Fruit fly (Drosophila melanogaster) whole organism, embryonic: ENCODE results near the gene Idh3b.

Source experiments
- CG1024 ChIP-seq: fragments of 200-800 bp; sonication (Bioruptor generic); IDR thresholded peaks from 2 replicates; pipeline ENCODE4 v1.3.6; 2022; ENCODE audit warnings: missing biosample characterization, missing genetic modification characterization
- CG10431 ChIP-seq: fragments of 200-800 bp; sonication (Bioruptor generic); optimal IDR thresholded peaks from 3 replicates; lab custom pipeline; 2018; ENCODE audit warnings: missing biosample characterization, mild to moderate bottlenecking, missing genetic modification characterization
- CG10959 ChIP-seq: fragments of 200-800 bp; sonication (Bioruptor generic); IDR thresholded peaks from 2 replicates; pipeline ENCODE4 v1.3.6; 2022; ENCODE audit warnings: missing biosample characterization, missing genetic modification characterization
- CG12299 ChIP-seq: fragments of 200-800 bp; sonication (Bioruptor generic); optimal IDR thresholded peaks from 2 replicates; lab custom pipeline; 2018; ENCODE audit warnings: missing biosample characterization, mild to moderate bottlenecking, missing genetic modification characterization
- CG12769 ChIP-seq: fragments of 200-800 bp; sonication (Bioruptor generic); optimal IDR thresholded peaks from 2 replicates; lab custom pipeline; 2019; ENCODE audit warnings: missing biosample characterization, mild to moderate bottlenecking, missing genetic modification characterization, moderate library complexity
- CG14014 ChIP-seq: fragments of 200-800 bp; sonication (Bioruptor generic); IDR thresholded peaks from 2 replicates; pipeline ENCODE4 v1.3.6; 2022; ENCODE audit warnings: missing biosample characterization, missing genetic modification characterization
- CG15514 ChIP-seq: fragments of 200-800 bp; sonication (Bioruptor generic); optimal IDR thresholded peaks from 3 replicates; lab custom pipeline; 2017; ENCODE audit warnings: missing biosample characterization, missing genetic modification characterization, mild to moderate bottlenecking, moderate library complexity, missing genetic modification reagents
- CG15696 ChIP-seq: fragments of 200-800 bp; sonication (Bioruptor generic); optimal IDR thresholded peaks from 2 replicates; lab custom pipeline; 2019; ENCODE audit warnings: missing biosample characterization, mild to moderate bottlenecking, missing genetic modification characterization, moderate library complexity
- CG1647 ChIP-seq: fragments of 200-800 bp; sonication (Bioruptor generic); optimal IDR thresholded peaks from 3 replicates; lab custom pipeline; 2016; ENCODE audit warnings: missing biosample characterization, missing genetic modification characterization
- CG17829 ChIP-seq: fragments of 200-800 bp; optimal IDR thresholded peaks from 2 replicates; lab custom pipeline; 2019; ENCODE audit warnings: missing biosample characterization, mild to moderate bottlenecking, missing genetic modification characterization, moderate library complexity
- CG18011 ChIP-seq: fragments of 200-800 bp; sonication (Bioruptor generic); optimal IDR thresholded peaks from 2 replicates; lab custom pipeline; 2017; ENCODE audit warnings: missing biosample characterization, missing genetic modification characterization, mild to moderate bottlenecking, moderate library complexity, missing genotype
- CG2120 ChIP-seq: fragments of 200-800 bp; sonication (Bioruptor generic); optimal IDR thresholded peaks from 3 replicates; lab custom pipeline; 2016; ENCODE audit warnings: missing biosample characterization, missing genetic modification characterization
- CG2129 ChIP-seq: fragments of 200-800 bp; sonication (Bioruptor generic); IDR thresholded peaks from 2 replicates; pipeline ENCODE4 v1.3.6; 2022; ENCODE audit warnings: missing biosample characterization, missing genetic modification characterization; ENCODE audit not compliant: partially characterized antibody
- CG2199 ChIP-seq: fragments of 200-800 bp; sonication (Bioruptor generic); IDR thresholded peaks from 3 replicates; pipeline ENCODE4 v1.3.6; 2022; ENCODE audit warnings: missing biosample characterization, missing genetic modification characterization
- CG2678 ChIP-seq: fragments of 200-800 bp; sonication (Bioruptor generic); optimal IDR thresholded peaks from 3 replicates; lab custom pipeline; 2019; ENCODE audit warnings: missing biosample characterization, mild to moderate bottlenecking, missing genetic modification characterization, moderate library complexity
- CG4617 ChIP-seq: fragments of 200-800 bp; sonication (Bioruptor generic); optimal IDR thresholded peaks from 3 replicates; lab custom pipeline; 2016; ENCODE audit warnings: missing biosample characterization, missing genetic modification characterization, borderline replicate concordance
- CG5180 ChIP-seq: fragments of 200-800 bp; sonication (Bioruptor generic); optimal IDR thresholded peaks from 3 replicates; lab custom pipeline; 2017; ENCODE audit warnings: missing biosample characterization, missing genetic modification characterization, mild to moderate bottlenecking, moderate library complexity, missing genetic modification reagents
- CG6254 ChIP-seq: fragments of 200-800 bp; sonication (Bioruptor generic); optimal IDR thresholded peaks from 3 replicates; lab custom pipeline; 2017; ENCODE audit warnings: mild to moderate bottlenecking, missing biosample characterization, missing genetic modification reagents, missing genetic modification characterization
- CG6765 ChIP-seq: fragments of 200-800 bp; sonication (Bioruptor generic); optimal IDR thresholded peaks from 3 replicates; lab custom pipeline; 2017; ENCODE audit warnings: missing biosample characterization, mild to moderate bottlenecking, missing genetic modification characterization
- CG6854 ChIP-seq: fragments of 200-800 bp; sonication (Bioruptor generic); optimal IDR thresholded peaks from 3 replicates; lab custom pipeline; 2017; ENCODE audit warnings: missing biosample characterization, mild to moderate bottlenecking, missing genetic modification characterization
- CG7786 ChIP-seq: fragments of 200-800 bp; sonication (Bioruptor generic); optimal IDR thresholded peaks from 2 replicates; lab custom pipeline; 2016; ENCODE audit warnings: missing biosample characterization, missing genetic modification characterization
- CG9609 ChIP-seq: fragments of 200-800 bp; sonication (Bioruptor generic); optimal IDR thresholded peaks from 3 replicates; lab custom pipeline; 2016; ENCODE audit warnings: missing biosample characterization, missing genetic modification characterization
- Deaf1 ChIP-seq: fragments of 200-800 bp; optimal IDR thresholded peaks from 3 replicates; lab custom pipeline; 2019; ENCODE audit warnings: missing biosample characterization, mild to moderate bottlenecking, missing genetic modification characterization, moderate library complexity
- Dip2 ChIP-seq: fragments of 200-800 bp; sonication (Bioruptor generic); IDR thresholded peaks from 2 replicates; pipeline ENCODE4 v1.3.6; 2022; ENCODE audit warnings: missing biosample characterization, missing genetic modification characterization
- E2f1 ChIP-seq: fragments of 200-800 bp; sonication (Bioruptor generic); IDR thresholded peaks from 2 replicates; pipeline ENCODE4 v1.3.6; 2022; ENCODE audit warnings: missing biosample characterization, missing genetic modification characterization
- E2f2 ChIP-seq: fragments of 200-800 bp; sonication (Bioruptor generic); IDR thresholded peaks from 2 replicates; pipeline ENCODE4 v1.3.6; 2022; ENCODE audit warnings: missing biosample characterization, missing genetic modification characterization
- Fer2 ChIP-seq: fragments of 200-800 bp; sonication (Bioruptor generic); optimal IDR thresholded peaks from 2 replicates; lab custom pipeline; 2018; ENCODE audit warnings: missing biosample characterization, mild to moderate bottlenecking, missing genetic modification characterization, moderate library complexity
- Gug ChIP-seq: fragments of 200-800 bp; sonication (Bioruptor generic); IDR thresholded peaks from 4 replicates; pipeline ENCODE4 v1.3.6; 2022; ENCODE audit warnings: missing biosample characterization, missing genetic modification characterization
- HLH3B ChIP-seq: fragments of 200-800 bp; sonication (Bioruptor generic); IDR thresholded peaks from 2 replicates; pipeline ENCODE4 v1.3.6; 2022; ENCODE audit warnings: missing biosample characterization, missing genetic modification characterization
- Hsf ChIP-seq: fragments of 200-800 bp; sonication (Bioruptor generic); optimal IDR thresholded peaks from 3 replicates; lab custom pipeline; 2016; ENCODE audit warnings: missing biosample characterization, missing genetic modification characterization
- Max ChIP-seq: fragments of 200-800 bp; sonication (Bioruptor generic); optimal IDR thresholded peaks from 2 replicates; lab custom pipeline; 2016; ENCODE audit warnings: missing biosample characterization, mild to moderate bottlenecking, missing genetic modification characterization
- NC2β ChIP-seq: fragments of 200-800 bp; sonication (Bioruptor generic); optimal IDR thresholded peaks from 2 replicates; lab custom pipeline; 2016; ENCODE audit warnings: missing biosample characterization, missing genetic modification characterization
- Ptx1 ChIP-seq: fragments of 200-800 bp; sonication (Bioruptor generic); IDR thresholded peaks from 2 replicates; pipeline ENCODE4 v1.3.6; 2022; ENCODE audit warnings: missing biosample characterization, missing genetic modification characterization
- Sox102F ChIP-seq: fragments of 200-800 bp; sonication (Bioruptor generic); optimal IDR thresholded peaks from 2 replicates; lab custom pipeline; 2018; ENCODE audit warnings: missing biosample characterization, mild to moderate bottlenecking, missing genetic modification characterization, moderate library complexity
- Tbp ChIP-seq: fragments of >200 bp; optimal IDR thresholded peaks from 2 replicates; lab custom pipeline; 2018; ENCODE audit warnings: missing biosample characterization, missing genetic modification characterization
- amos ChIP-seq: fragments of 200-800 bp; sonication (Bioruptor generic); IDR thresholded peaks from 2 replicates; pipeline ENCODE4 v1.3.6; 2022; ENCODE audit warnings: missing biosample characterization, missing genetic modification characterization; ENCODE audit not compliant: partially characterized antibody
- dysf ChIP-seq: fragments of 200-800 bp; sonication (Bioruptor generic); IDR thresholded peaks from 3 replicates; pipeline ENCODE4 v1.3.6; 2022; ENCODE audit warnings: missing biosample characterization, missing genetic modification characterization
- exex ChIP-seq: fragments of 200-800 bp; sonication (Bioruptor generic); optimal IDR thresholded peaks from 4 replicates; lab custom pipeline; 2018; ENCODE audit warnings: missing biosample characterization, mild to moderate bottlenecking, missing genetic modification characterization, moderate library complexity
- gfzf ChIP-seq: fragments of 200-800 bp; sonication (Bioruptor generic); optimal IDR thresholded peaks from 2 replicates; lab custom pipeline; 2016; ENCODE audit warnings: missing biosample characterization, mild to moderate bottlenecking, missing genetic modification characterization, moderate library complexity
- jigr1 ChIP-seq: fragments of 200-800 bp; sonication (Bioruptor generic); IDR thresholded peaks from 3 replicates; pipeline ENCODE4 v1.3.6; 2022; ENCODE audit warnings: missing biosample characterization, missing genetic modification characterization
- jing ChIP-seq: fragments of 200-800 bp; sonication (Bioruptor generic); optimal IDR thresholded peaks from 2 replicates; lab custom pipeline; 2018; ENCODE audit warnings: missing biosample characterization, mild to moderate bottlenecking, missing genetic modification characterization
- jumu ChIP-seq: fragments of 200-800 bp; sonication (Bioruptor generic); optimal IDR thresholded peaks from 3 replicates; lab custom pipeline; 2016; ENCODE audit warnings: missing biosample characterization, missing genetic modification characterization
- klu ChIP-seq: fragments of 200-800 bp; sonication (Bioruptor generic); IDR thresholded peaks from 2 replicates; pipeline ENCODE4 v1.3.6; 2022; ENCODE audit warnings: missing biosample characterization, missing genetic modification characterization
- lmd ChIP-seq: fragments of 200-800 bp; sonication (Bioruptor generic); IDR thresholded peaks from 2 replicates; pipeline ENCODE4 v1.3.6; 2022; ENCODE audit warnings: missing biosample characterization, missing genetic modification characterization
- psq ChIP-seq: fragments of 200-800 bp; sonication (Bioruptor generic); optimal IDR thresholded peaks from 2 replicates; lab custom pipeline; 2017; ENCODE audit warnings: missing biosample characterization, missing genetic modification characterization
- rib ChIP-seq: fragments of 200-800 bp; sonication (Bioruptor generic); IDR thresholded peaks from 2 replicates; pipeline ENCODE4 v1.3.6; 2022; ENCODE audit warnings: missing biosample characterization, missing genetic modification characterization
- sima ChIP-seq: fragments of 200-800 bp; sonication (Bioruptor generic); optimal IDR thresholded peaks from 2 replicates; lab custom pipeline; 2016; ENCODE audit warnings: missing biosample characterization, missing genetic modification characterization
- sna ChIP-seq: fragments of 200-800 bp; sonication (Bioruptor generic); IDR thresholded peaks from 2 replicates; pipeline ENCODE4 v1.3.6; 2022; ENCODE audit warnings: missing biosample characterization, missing genetic modification characterization; ENCODE audit not compliant: partially characterized antibody
- trh ChIP-seq: fragments of 200-800 bp; sonication (Bioruptor generic); optimal IDR thresholded peaks from 2 replicates; lab custom pipeline; 2016; ENCODE audit warnings: missing biosample characterization, missing genetic modification characterization
- ttk ChIP-seq: fragments of 200-800 bp; sonication (Bioruptor generic); IDR thresholded peaks from 2 replicates; pipeline ENCODE4 v2.1.2; 2022; ENCODE audit warnings: missing biosample characterization, missing genetic modification characterization
- zen2 ChIP-seq: fragments of 200-800 bp; sonication (Bioruptor generic); IDR thresholded peaks from 3 replicates; pipeline ENCODE4 v1.3.6; 2022; ENCODE audit warnings: missing biosample characterization, missing genetic modification characterization; ENCODE audit not compliant: partially characterized antibody

Gene Idh3b

dm6 chr3R:21992909-21993308, 26.3 kb downstream of the Idh3b start:
- TF ChIP-seq CG1647 (no peak), ttk (peak; percentile 59; the same call in 1 of the 2 replicates), exex (tag; lab: Kevin White, UChicago) (no peak), HLH3B (peak; percentile 34; the same call in 1 of the 2 replicates), gfzf (no peak), CG6765 (GFP tag; lab: Kevin White, UChicago) (no peak), CG10959 (GFP tag; lab: Robert Waterston, UW) (no peak), Fer2 (tag; lab: Kevin White, UChicago) (no peak), CG4617 (GFP tag; lab: Kevin White, UChicago) (no peak), CG5180 (GFP tag; lab: Kevin White, UChicago) (no peak), jing (no peak), CG9609 (GFP tag; lab: Kevin White, UChicago) (peak; percentile 16), CG17829 (tag; lab: Kevin White, UChicago) (no peak), klu (no peak), CG12769 (tag; lab: Kevin White, UChicago) (no peak), E2f2 (GFP tag; lab: Robert Waterston, UW) (peak; percentile 23; the same call in 1 of the 2 replicates), CG14014 (GFP tag; lab: Robert Waterston, UW) (peak; percentile 52; the same call in 1 of the 2 replicates), sna (GFP tag; lab: Robert Waterston, UW) (no peak), CG2129 (GFP tag; lab: Robert Waterston, UW) (no peak), trh (GFP tag; lab: Kevin White, UChicago) (no peak), Sox102F (GFP tag; lab: Kevin White, UChicago) (peak; percentile 60), psq (no peak), Dip2 (no peak), Tbp (no peak), Ptx1 (GFP tag; lab: Robert Waterston, UW) (peak; percentile 60), rib (GFP tag; lab: Robert Waterston, UW) (no peak), Gug (GFP tag; lab: Robert Waterston, UW) (peak; percentile 73), Max (GFP tag; lab: Kevin White, UChicago) (no peak), CG1024 (GFP tag; lab: Robert Waterston, UW) (0 out of 2 replicates have a peak, but pooled peaks have one; percentile 9), E2f1 (GFP tag; lab: Robert Waterston, UW) (peak; percentile 24; the same call in 1 of the 2 replicates), CG6854 (GFP tag; lab: Kevin White, UChicago) (no peak), jigr1 (GFP tag; lab: Robert Waterston, UW) (no peak), CG10431 (no peak), CG18011 (no peak), CG6254 (GFP tag; lab: Kevin White, UChicago) (no peak), lmd (GFP tag; lab: Robert Waterston, UW) (peak; percentile 70), zen2 (GFP tag; lab: Robert Waterston, UW) (no peak), Hsf (GFP tag; lab: Kevin White, UChicago) (peak; percentile 51), CG12299 (tag; lab: Kevin White, UChicago) (no peak), Deaf1 (tag; lab: Kevin White, UChicago) (no peak), jumu (GFP tag; lab: Kevin White, UChicago) (no peak), CG2199 (no peak), CG7786 (GFP tag; lab: Kevin White, UChicago) (peak; percentile 55), dysf (peak; percentile 66; the same call in 2 of the 3 replicates), sima (GFP tag; lab: Kevin White, UChicago) (no peak), CG15514 (GFP tag; lab: Kevin White, UChicago) (no peak), CG15696 (tag; lab: Kevin White, UChicago) (no peak), CG2120 (GFP tag; lab: Kevin White, UChicago) (peak; percentile 51), amos (GFP tag; lab: Robert Waterston, UW) (no peak), CG2678 (tag; lab: Kevin White, UChicago) (no peak), NC2β (GFP tag; lab: Kevin White, UChicago) (no peak)
